Worm (Caenorhabditis elegans) whole organism, L1 larva: ENCODE data around the gene cyn-16.
A peak's percentile ranks its signal among the peaks of the same experiment; 100 is the strongest.
"Not testable (repeated sequence)": the region's sequence is repeated elsewhere in the genome, so short reads cannot be mapped to it uniquely, and the experiment has no call there.

ENCODE experiments used
- C16A3.4 ChIP-seq: fragments of 150-350 bp; optimal IDR thresholded peaks from 2 replicates; lab custom pipeline; 2014; ENCODE audit warnings: missing biosample characterization, missing genetic modification characterization
- ama-1 ChIP-seq: fragments of 150-350 bp; optimal IDR thresholded peaks from 2 replicates; lab custom pipeline; 2014
- blmp-1 ChIP-seq: fragments of 150-350 bp; optimal IDR thresholded peaks from 2 replicates; lab custom pipeline; 2014; ENCODE audit warnings: missing biosample characterization, missing genetic modification characterization
- ceh-63 ChIP-seq: fragments of 200-800 bp; sonication (Bioruptor generic); optimal IDR thresholded peaks from 2 replicates; lab custom pipeline; 2018; ENCODE audit warnings: mild to moderate bottlenecking, missing genetic modification characterization, missing compliant biosample characterization
- ceh-8 ChIP-seq: fragments of 200-800 bp; sonication (Bioruptor generic); optimal IDR thresholded peaks from 2 replicates; lab custom pipeline; 2018; ENCODE audit warnings: mild to moderate bottlenecking, missing genetic modification characterization, moderate library complexity, missing compliant biosample characterization
- ceh-82 ChIP-seq, 3 experiments: fragments of 150-350 bp in 1 of 3; sonication (generic microtip) in 2 of 3; optimal IDR thresholded peaks; 2 replicates each; lab custom pipeline; 2014 to 2017; ENCODE audit warnings: missing biosample characterization in 3 of 3, missing genetic modification characterization in 3 of 3
- dpl-1 ChIP-seq, 3 experiments: fragments of 150-350 bp in 2 of 3; sonication (generic microtip) in 1 of 3; optimal IDR thresholded peaks; 2 replicates each; lab custom pipeline; 2014 to 2017; ENCODE audit warnings: missing biosample characterization in 3 of 3, missing genetic modification characterization in 3 of 3, missing genetic modification reagents in 3 of 3
- dsc-1 ChIP-seq: sonication (generic microtip); optimal IDR thresholded peaks from 2 replicates; lab custom pipeline; 2016; ENCODE audit warnings: mild to moderate bottlenecking, missing genetic modification characterization, missing compliant biosample characterization
- efl-1 ChIP-seq, 4 experiments: fragments of 150-350 bp; optimal IDR thresholded peaks in 3 of 4; peaks in 1 of 4; 1 replicate in 1 of 4; 2 replicates in 3 of 4; lab custom pipeline; 2014; ENCODE audit warnings: missing biosample characterization in 2 of 4, missing genetic modification characterization in 2 of 4, missing genetic modification reagents in 2 of 4
- efl-3 ChIP-seq: fragments of 200-800 bp; sonication (Bioruptor generic); optimal IDR thresholded peaks from 2 replicates; lab custom pipeline; 2018; ENCODE audit warnings: mild to moderate bottlenecking, missing genetic modification characterization, missing compliant biosample characterization
- elt-3 ChIP-seq, 6 experiments: fragments of 150-350 bp in 1 of 6; sonication (generic microtip); optimal IDR thresholded peaks; 2 replicates each; lab custom pipeline; 2017 to 2018; ENCODE audit warnings: missing biosample characterization in 6 of 6, missing genetic modification characterization in 6 of 6, inconsistent platforms in 1 of 6
- fkh-4 ChIP-seq: sonication (generic microtip); optimal IDR thresholded peaks from 2 replicates; lab custom pipeline; 2016; ENCODE audit warnings: missing compliant biosample characterization, missing genetic modification characterization, borderline replicate concordance
- fos-1 ChIP-seq: fragments of 150-350 bp; optimal IDR thresholded peaks from 2 replicates; lab custom pipeline; 2014; ENCODE audit warnings: missing biosample characterization, missing genetic modification characterization
- hlh-17 ChIP-seq: fragments of 200-800 bp; sonication (Bioruptor generic); optimal IDR thresholded peaks from 2 replicates; lab custom pipeline; 2018; ENCODE audit warnings: missing genetic modification characterization, mild to moderate bottlenecking, missing compliant biosample characterization, moderate library complexity, borderline replicate concordance
- hpl-2 ChIP-seq: fragments of 150-350 bp; optimal IDR thresholded peaks from 2 replicates; lab custom pipeline; 2014; ENCODE audit warnings: missing biosample characterization, missing genetic modification reagents, missing genetic modification characterization
- isw-1 ChIP-seq: fragments of 200-800 bp; sonication (Bioruptor generic); IDR thresholded peaks from 2 replicates; pipeline ENCODE4 v1.3.6; 2022; ENCODE audit warnings: missing genetic modification characterization, missing compliant biosample characterization
- jun-1 ChIP-seq: fragments of 150-350 bp; optimal IDR thresholded peaks from 2 replicates; lab custom pipeline; 2014; ENCODE audit warnings: missing biosample characterization, missing genetic modification reagents, missing genetic modification characterization
- lin-14 ChIP-seq: fragments of 200-800 bp; sonication (Bioruptor generic); optimal IDR thresholded peaks from 2 replicates; lab custom pipeline; 2018; ENCODE audit warnings: mild to moderate bottlenecking, missing genetic modification characterization, moderate library complexity, missing compliant biosample characterization
- lin-35 ChIP-seq, 2 experiments: fragments of 150-350 bp; optimal IDR thresholded peaks; 2 replicates each; lab custom pipeline; 2014; ENCODE audit warnings: missing biosample characterization in 2 of 2, missing genetic modification characterization in 2 of 2, missing genetic modification reagents in 2 of 2
- lsy-2 ChIP-seq, 2 experiments: fragments of 150-350 bp; optimal IDR thresholded peaks; 2 replicates each; lab custom pipeline; 2014; ENCODE audit warnings: missing biosample characterization in 2 of 2, missing genetic modification characterization in 2 of 2
- mab-9 ChIP-seq: fragments of 200-800 bp; sonication (Bioruptor generic); IDR thresholded peaks from 2 replicates; pipeline ENCODE4 v1.3.6; 2022; ENCODE audit warnings: missing genetic modification reagents, missing genetic modification characterization, missing compliant biosample characterization
- mef-2 ChIP-seq: fragments of 150-350 bp; optimal IDR thresholded peaks from 2 replicates; lab custom pipeline; 2014; ENCODE audit warnings: missing biosample characterization, missing genetic modification characterization
- nhr-11 ChIP-seq: fragments of 150-350 bp; optimal IDR thresholded peaks from 2 replicates; lab custom pipeline; 2014; ENCODE audit warnings: missing biosample characterization, missing genetic modification characterization
- nhr-20 ChIP-seq: sonication (generic microtip); optimal IDR thresholded peaks from 2 replicates; lab custom pipeline; 2016; ENCODE audit warnings: mild to moderate bottlenecking, missing genetic modification characterization, missing compliant biosample characterization
- nhr-237 ChIP-seq: fragments of 150-350 bp; optimal IDR thresholded peaks from 2 replicates; lab custom pipeline; 2014; ENCODE audit warnings: missing biosample characterization, missing genetic modification characterization
- nhr-47 ChIP-seq: sonication (generic microtip); optimal IDR thresholded peaks from 2 replicates; lab custom pipeline; 2016; ENCODE audit warnings: mild to moderate bottlenecking, missing genetic modification characterization, moderate library complexity, missing compliant biosample characterization
- nhr-71 ChIP-seq: sonication (generic microtip); optimal IDR thresholded peaks from 2 replicates; lab custom pipeline; 2016; ENCODE audit warnings: mild to moderate bottlenecking, missing genetic modification characterization, moderate library complexity, missing compliant biosample characterization
- nhr-85 ChIP-seq: sonication (generic microtip); peaks from one replicate; lab custom pipeline; 2016; ENCODE audit warnings: missing genetic modification characterization, inconsistent platforms, missing compliant biosample characterization
- nhr-90 ChIP-seq: sonication (generic microtip); optimal IDR thresholded peaks from 2 replicates; lab custom pipeline; 2016; ENCODE audit warnings: mild to moderate bottlenecking, missing genetic modification characterization, missing compliant biosample characterization; ENCODE audit not compliant: poor library complexity
- skn-1 ChIP-seq: fragments of 150-350 bp; optimal IDR thresholded peaks from 2 replicates; lab custom pipeline; 2014; ENCODE audit warnings: missing biosample characterization, missing genetic modification characterization
- snu-23 ChIP-seq: sonication (generic microtip); optimal IDR thresholded peaks from 2 replicates; lab custom pipeline; 2016; ENCODE audit warnings: missing genetic modification characterization, missing compliant biosample characterization
- swsn-7 ChIP-seq: sonication (generic microtip); optimal IDR thresholded peaks from 2 replicates; lab custom pipeline; 2016; ENCODE audit warnings: missing genetic modification characterization, missing compliant biosample characterization
- ztf-11 ChIP-seq, 2 experiments: sonication (generic microtip); optimal IDR thresholded peaks; 2 replicates each; lab custom pipeline; 2016 to 2017; ENCODE audit warnings: missing genetic modification characterization in 2 of 2, missing biosample characterization in 1 of 2, missing compliant biosample characterization in 1 of 2

cyn-16 gene

ce11 chrII:12058298-12058697 is 21.8 kb upstream of the cyn-16 start:
- peak; percentile 20 for TF ChIP-seq hpl-2 (GFP tag; lab: Kevin White, UChicago)
- TF ChIP-seq fos-1 (tag; lab: Kevin White, UChicago), result no peak
- TF ChIP-seq nhr-90, result peak; percentile 8
- TF ChIP-seq, all 84 proteins: peak for 2

- TF ChIP-seq dpl-1 (GFP tag; optimal IDR thresholded peaks at IDR 0.05; lab: Kevin White, UChicago) (peak in 2 of 3 experiments; percentile 3 to 4), efl-1 (GFP tag; optimal IDR thresholded peaks at IDR 0.05 in 1 of 2; lab: Kevin White, UChicago) (peak; percentile 13 to 94), lin-35 (GFP tag; optimal IDR thresholded peaks at IDR 0.05; lab: Kevin White, UChicago) (peak in 1 of 2 experiments; percentile 27)
- TF ChIP-seq efl-1 (optimal IDR thresholded peaks at IDR 0.05; lab: Kevin White, UChicago), result not testable (repeated sequence)
Measured at ce11 chrII:12056801-12057200, 20.3 kb upstream of the cyn-16 start.

DNA sequence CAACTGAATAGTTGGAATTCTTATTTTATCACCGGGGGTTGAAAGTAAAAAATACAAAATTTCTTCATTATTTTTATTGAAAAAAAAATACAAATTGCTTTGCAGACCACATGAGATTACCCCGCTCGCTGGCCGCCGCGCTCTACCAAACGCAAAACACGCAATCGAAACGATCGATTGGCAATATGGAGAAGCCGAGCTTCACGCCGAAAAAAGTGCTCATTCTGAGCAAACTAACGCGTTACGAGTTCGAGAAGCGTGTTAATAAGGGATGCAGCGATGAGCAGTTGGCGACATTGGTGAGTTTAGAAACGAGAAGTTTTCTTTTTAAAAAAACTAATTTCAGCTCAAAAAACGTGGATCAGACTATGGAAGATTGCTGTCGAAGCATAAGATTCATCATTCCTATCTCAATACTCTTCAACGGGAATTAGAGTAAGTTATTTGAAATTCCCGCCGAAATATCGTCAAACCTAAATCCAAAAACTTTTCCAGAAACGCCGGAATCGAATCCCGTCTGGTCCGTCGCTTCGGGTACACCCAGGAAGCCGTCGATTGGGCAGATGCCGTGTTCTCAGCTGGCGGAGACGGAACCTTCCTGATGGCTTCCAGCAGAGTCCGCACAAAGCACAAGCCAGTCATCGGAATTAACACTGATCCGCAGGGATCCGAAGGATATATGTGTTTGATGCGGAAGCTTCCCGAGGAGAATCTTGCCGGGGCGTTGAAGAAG is 19.0 kb upstream of the cyn-16 start:
- TF ChIP-seq nhr-20 (tag; lab: Kevin White, UChicago), result no peak
- no peak for TF ChIP-seq hlh-17 (GFP tag; lab: Kevin White, UChicago)
- TF ChIP-seq efl-1 (optimal IDR thresholded peaks at IDR 0.05; lab: Kevin White, UChicago), result no peak
- TF ChIP-seq efl-1 (GFP tag; optimal IDR thresholded peaks at IDR 0.05 in 1 of 2; lab: Kevin White, UChicago), result peak in 1 of 2 experiments; percentile 76
- TF ChIP-seq isw-1 (GFP tag; lab: Robert Waterston, UW), result no peak
- peak; percentile 62 for TF ChIP-seq ama-1
- TF ChIP-seq ceh-8, result no peak
- TF ChIP-seq nhr-47, result no peak
- no peak for TF ChIP-seq fkh-4 (tag; lab: Kevin White, UChicago)
- TF ChIP-seq mef-2 (tag; lab: Kevin White, UChicago), result no peak

DNA sequence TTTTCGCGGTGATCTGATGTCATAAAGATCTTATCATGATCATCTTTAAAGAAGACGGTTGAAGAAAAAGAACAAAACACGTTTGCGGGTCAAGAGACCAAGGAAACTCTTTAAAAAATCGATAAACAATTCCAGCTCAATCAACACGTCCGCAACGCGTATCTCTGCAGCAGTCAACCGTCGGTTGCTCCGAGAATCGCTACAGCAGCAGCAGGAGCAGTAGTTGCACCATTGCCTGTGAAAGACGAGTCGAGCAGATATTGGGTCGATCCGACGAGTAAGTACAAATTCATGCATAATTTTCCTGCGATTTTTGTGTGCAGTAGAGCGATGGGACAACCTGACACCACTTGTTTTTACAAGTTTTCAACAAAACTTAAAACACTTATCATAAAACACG is 18.0 kb upstream of the cyn-16 start:
- no peak for TF ChIP-seq mab-9
- no peak for TF ChIP-seq isw-1 (GFP tag; lab: Robert Waterston, UW)
- no peak for TF ChIP-seq nhr-237
- TF ChIP-seq dsc-1 (tag; lab: Kevin White, UChicago), result no peak
- TF ChIP-seq nhr-11 (tag; lab: Kevin White, UChicago), result no peak
- TF ChIP-seq mef-2 (tag; lab: Kevin White, UChicago), result no peak
- TF ChIP-seq snu-23 (GFP tag; lab: Kevin White, UChicago), result no peak
- TF ChIP-seq efl-1 (optimal IDR thresholded peaks at IDR 0.05; lab: Kevin White, UChicago), result peak in 1 of 2 experiments; percentile 9
- TF ChIP-seq efl-1 (GFP tag; optimal IDR thresholded peaks at IDR 0.05 in 1 of 2; lab: Kevin White, UChicago), result no peak
- TF ChIP-seq ztf-11 (tag; optimal IDR thresholded peaks at IDR 0.05; lab: Kevin White, UChicago), result no peak
- peak; percentile 18 for TF ChIP-seq nhr-90
- no peak for TF ChIP-seq nhr-85 (tag; lab: Kevin White, UChicago)
- no peak for TF ChIP-seq skn-1
- no peak for TF ChIP-seq efl-3 (GFP tag; lab: Kevin White, UChicago)
- no peak for TF ChIP-seq ceh-63 (GFP tag; lab: Kevin White, UChicago)
- peak in 1 of 6 experiments; percentile 15 for TF ChIP-seq elt-3 (tag; optimal IDR thresholded peaks at IDR 0.05; lab: Kevin White, UChicago)
- TF ChIP-seq lsy-2 (tag; optimal IDR thresholded peaks at IDR 0.05; lab: Kevin White, UChicago), result no peak
- TF ChIP-seq ceh-82 (tag; optimal IDR thresholded peaks at IDR 0.05; lab: Kevin White, UChicago), result no peak
- TF ChIP-seq lin-14 (GFP tag; lab: Kevin White, UChicago), result no peak
- TF ChIP-seq blmp-1 (tag; lab: Kevin White, UChicago), result no peak
- TF ChIP-seq nhr-71 (tag; lab: Kevin White, UChicago), result no peak
- TF ChIP-seq C16A3.4 (tag; lab: Kevin White, UChicago), result no peak
- no peak for TF ChIP-seq swsn-7
- TF ChIP-seq jun-1 (tag; lab: Kevin White, UChicago), result no peak
